Fruit fly (Drosophila melanogaster): ENCODE results near the gene kibra.

kibra gene

dm6 chr3R:14740253-14740522, 16.1 kb upstream of the kibra start:
- TF ChIP-seq CG8159 (tag; optimal IDR thresholded peaks at IDR 0.05): no peak
- TF ChIP-seq Pif1A (GFP tag; optimal IDR thresholded peaks at IDR 0.05): no peak
- TF ChIP-seq CG13204 (GFP tag; optimal IDR thresholded peaks at IDR 0.05): no peak
- no peak for TF ChIP-seq rn (GFP tag; IDR thresholded peaks at IDR 0.05)
- TF ChIP-seq gl (tag; optimal IDR thresholded peaks at IDR 0.05): no peak
- no peak for TF ChIP-seq CG32121 (GFP tag; IDR thresholded peaks at IDR 0.05)
- no peak for TF ChIP-seq CG34367 (tag; optimal IDR thresholded peaks at IDR 0.05)
- TF ChIP-seq CG9948 (tag; optimal IDR thresholded peaks at IDR 0.05): no peak
- no peak for TF ChIP-seq D1 (tag; optimal IDR thresholded peaks at IDR 0.05)
- TF ChIP-seq CG8301 (tag; optimal IDR thresholded peaks at IDR 0.05): no peak
- TF ChIP-seq EcR (GFP tag; optimal IDR thresholded peaks at IDR 0.05): no peak
- TF ChIP-seq fd96Ca (GFP tag; IDR thresholded peaks at IDR 0.05): no peak

dm6 chr3R:14739501-14740252, 15.6 kb upstream of the kibra start:
- TF ChIP-seq CG10348 (GFP tag; IDR thresholded peaks at IDR 0.05): no peak
- TF ChIP-seq CG32121 (GFP tag; IDR thresholded peaks at IDR 0.05): 0 out of 2 replicates have a peak, but pooled peaks have one; percentile 13
- TF ChIP-seq CG4496 (GFP tag; IDR thresholded peaks at IDR 0.05): peak; percentile 42; the same call in 1 of the 3 replicates

dm6 chr3R:14739088-14739487, 15.0 kb upstream of the kibra start:
- TF ChIP-seq CG15710 (tag; optimal IDR thresholded peaks at IDR 0.05) (peak; percentile 19), gl (tag; optimal IDR thresholded peaks at IDR 0.05) (peak; percentile 47), CG8301 (tag; optimal IDR thresholded peaks at IDR 0.05) (no peak), CG14655 (GFP tag; optimal IDR thresholded peaks at IDR 0.05) (peak; percentile 2), CG12605 (GFP tag; IDR thresholded peaks at IDR 0.05) (peak; percentile 27; the same call in 1 of the 2 replicates), CG13204 (GFP tag; optimal IDR thresholded peaks at IDR 0.05) (peak; percentile 44), rn (GFP tag; IDR thresholded peaks at IDR 0.05) (no peak), CG17806 (tag; optimal IDR thresholded peaks at IDR 0.05) (no peak), CG9948 (tag; optimal IDR thresholded peaks at IDR 0.05) (no peak), Pif1A (GFP tag; optimal IDR thresholded peaks at IDR 0.05) (no peak), CG34367 (tag; optimal IDR thresholded peaks at IDR 0.05) (no peak), CG4496 (GFP tag; IDR thresholded peaks at IDR 0.05) (peak; percentile 86), CG8159 (tag; optimal IDR thresholded peaks at IDR 0.05) (peak; percentile 22), EcR (GFP tag; optimal IDR thresholded peaks at IDR 0.05) (peak; percentile 25), Ets98B (GFP tag; IDR thresholded peaks at IDR 0.05) (peak; percentile 70), fd96Ca (GFP tag; IDR thresholded peaks at IDR 0.05) (peak; percentile 62; the same call in 2 of the 3 replicates), CG10348 (GFP tag; IDR thresholded peaks at IDR 0.05) (no peak), D1 (tag; optimal IDR thresholded peaks at IDR 0.05) (no peak), Snoo (tag; optimal IDR thresholded peaks at IDR 0.05) (no peak), CG32121 (GFP tag; IDR thresholded peaks at IDR 0.05) (peak; percentile 76), Pif1B (GFP tag; optimal IDR thresholded peaks at IDR 0.05) (peak; percentile 22)

- TF ChIP-seq CG10348 (GFP tag; IDR thresholded peaks at IDR 0.05) (peak; percentile 86), Ets98B (GFP tag; IDR thresholded peaks at IDR 0.05) (peak; percentile 98), CG9948 (tag; optimal IDR thresholded peaks at IDR 0.05) (peak; percentile 94), CG8301 (tag; optimal IDR thresholded peaks at IDR 0.05) (peak; percentile 97), CG17806 (tag; optimal IDR thresholded peaks at IDR 0.05) (peak; percentile 97), gl (tag; optimal IDR thresholded peaks at IDR 0.05) (peak; percentile 78), Snoo (tag; optimal IDR thresholded peaks at IDR 0.05) (peak; percentile 97), Pif1B (GFP tag; optimal IDR thresholded peaks at IDR 0.05) (peak; percentile 96), Pif1A (GFP tag; optimal IDR thresholded peaks at IDR 0.05) (peak; percentile 96), D1 (tag; optimal IDR thresholded peaks at IDR 0.05) (peak; percentile 82), rn (GFP tag; IDR thresholded peaks at IDR 0.05) (peak; percentile 97), CG14655 (GFP tag; optimal IDR thresholded peaks at IDR 0.05) (peak; percentile 96), EcR (GFP tag; optimal IDR thresholded peaks at IDR 0.05) (peak; percentile 99), CG13204 (GFP tag; optimal IDR thresholded peaks at IDR 0.05) (peak; percentile 84), CG32121 (GFP tag; IDR thresholded peaks at IDR 0.05) (peak; percentile 98), CG8159 (tag; optimal IDR thresholded peaks at IDR 0.05) (peak; percentile 95), CG15710 (tag; optimal IDR thresholded peaks at IDR 0.05) (peak; percentile 96), CG12605 (GFP tag; IDR thresholded peaks at IDR 0.05) (peak; percentile 96), fd96Ca (GFP tag; IDR thresholded peaks at IDR 0.05) (peak; percentile 96), CG34367 (tag; optimal IDR thresholded peaks at IDR 0.05) (peak; percentile 94), CG4496 (GFP tag; IDR thresholded peaks at IDR 0.05) (peak; percentile 99)
These were observed 14.1 kb upstream of the kibra start for dm6 chr3R:14737894-14738860.

dm6 chr3R:14736674-14737073, 12.6 kb upstream of the kibra start:
- no peak for TF ChIP-seq Snoo (tag; optimal IDR thresholded peaks at IDR 0.05)
- TF ChIP-seq fd96Ca (GFP tag; IDR thresholded peaks at IDR 0.05): 0 out of 3 replicates have a peak, but pooled peaks have one; percentile 12
